Worm (Caenorhabditis elegans) whole organism, young adult: ENCODE results near the gene best-9.

Experiments used
- F22D6.2 ChIP-seq: sonication (generic microtip); optimal IDR thresholded peaks from 2 replicates; lab custom pipeline; 2016; ENCODE audit warnings: mild to moderate bottlenecking, missing genetic modification characterization, missing compliant biosample characterization
- F49E8.2 ChIP-seq: sonication (generic microtip); optimal IDR thresholded peaks from 3 replicates; lab custom pipeline; 2017; ENCODE audit warnings: missing genetic modification characterization, mild to moderate bottlenecking, missing compliant biosample characterization, antibody characterized with exemption, moderate library complexity; ENCODE audit not compliant: insufficient read depth
- F57C9.4 ChIP-seq: sonication (generic microtip); optimal IDR thresholded peaks from 2 replicates; lab custom pipeline; 2017; ENCODE audit warnings: mild to moderate bottlenecking, missing genetic modification characterization, missing compliant biosample characterization
- akir-1 ChIP-seq: fragments of 200-800 bp; sonication (Bioruptor generic); optimal IDR thresholded peaks from 2 replicates; lab custom pipeline; 2018; ENCODE audit warnings: mild to moderate bottlenecking, missing genetic modification characterization, moderate library complexity, missing compliant biosample characterization
- ama-1 ChIP-seq, 3 experiments: fragments of 150-350 bp in 1 of 3; sonication (generic microtip) in 2 of 3; optimal IDR thresholded peaks; 2 replicates each; lab custom pipeline; 2014 to 2018; ENCODE audit warnings: missing biosample characterization in 2 of 3, missing genetic modification characterization in 2 of 3, missing genetic modification reagents in 2 of 3
- dpl-1 ChIP-seq: fragments of 150-350 bp; optimal IDR thresholded peaks from 2 replicates; lab custom pipeline; 2014; ENCODE audit warnings: missing biosample characterization, missing genetic modification reagents, missing genetic modification characterization
- him-1 ChIP-seq: sonication (generic microtip); optimal IDR thresholded peaks from 2 replicates; lab custom pipeline; 2016; ENCODE audit warnings: missing genotype, missing genetic modification reagents, missing genetic modification characterization, missing compliant biosample characterization
- hmg-1.2 ChIP-seq: fragments of 200-800 bp; sonication (Bioruptor generic); IDR thresholded peaks from 2 replicates; pipeline ENCODE4 v1.3.6; 2022; ENCODE audit warnings: missing genetic modification reagents, missing genetic modification characterization, missing compliant biosample characterization
- hsf-1 ChIP-seq: fragments of 200-800 bp; sonication (Bioruptor generic); IDR thresholded peaks from 2 replicates; pipeline ENCODE4 v1.3.6; 2022; ENCODE audit warnings: missing genetic modification reagents, missing genetic modification characterization, missing compliant biosample characterization
- lin-40 ChIP-seq: sonication (generic microtip); optimal IDR thresholded peaks from 2 replicates; lab custom pipeline; 2016; ENCODE audit warnings: missing genetic modification characterization, mild to moderate bottlenecking, missing compliant biosample characterization, missing genotype, missing genetic modification reagents
- mel-28 ChIP-seq: sonication (generic microtip); optimal IDR thresholded peaks from 2 replicates; lab custom pipeline; 2016; ENCODE audit warnings: borderline replicate concordance, mild to moderate bottlenecking, missing genetic modification characterization, missing compliant biosample characterization
- nfya-1 ChIP-seq: sonication (generic microtip); optimal IDR thresholded peaks from 2 replicates; lab custom pipeline; 2017; ENCODE audit warnings: antibody characterized with exemption, missing compliant biosample characterization, missing genetic modification characterization, borderline replicate concordance; ENCODE audit not compliant: insufficient read depth
- nfyb-1 ChIP-seq: fragments of 200-800 bp; sonication (Bioruptor generic); IDR thresholded peaks from 2 replicates; pipeline ENCODE4 v1.3.6; 2022; ENCODE audit warnings: missing genetic modification reagents, missing genetic modification characterization, missing compliant biosample characterization
- nhr-90 ChIP-seq: sonication (generic microtip); optimal IDR thresholded peaks from 2 replicates; lab custom pipeline; 2016; ENCODE audit warnings: missing genotype, mild to moderate bottlenecking, missing genetic modification characterization, missing compliant biosample characterization

DNA sequence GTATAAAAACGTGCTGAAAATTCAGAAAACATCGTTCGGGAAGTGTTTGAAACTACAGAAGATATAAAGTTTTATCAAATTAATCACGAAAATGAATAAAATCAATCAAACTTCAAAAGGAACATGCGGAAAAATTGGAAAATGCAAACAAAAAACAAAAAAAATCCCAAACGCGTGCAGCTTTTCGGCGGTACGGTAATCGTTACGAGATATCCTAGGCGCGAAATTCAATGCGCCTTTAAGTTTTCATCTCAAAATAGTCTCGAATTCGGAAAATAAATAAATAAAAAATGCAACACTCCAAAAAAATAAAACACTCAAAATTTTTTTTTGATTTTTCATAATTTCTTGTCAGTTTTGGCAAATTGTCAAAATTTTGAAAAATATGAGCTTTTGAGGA is 30.7 kb upstream of the best-9 start:
- TF ChIP-seq ama-1 (optimal IDR thresholded peaks at IDR 0.05; lab: Kevin White, UChicago) (no peak), ama-1 (GFP tag; optimal IDR thresholded peaks at IDR 0.05; lab: Kevin White, UChicago) (no peak), lin-40 (tag; lab: Kevin White, UChicago) (no peak), dpl-1 (no peak), hsf-1 (GFP tag; lab: Robert Waterston, UW) (no peak), him-1 (tag; lab: Kevin White, UChicago) (no peak), F57C9.4 (no peak), nfya-1 (tag; lab: Kevin White, UChicago) (no peak), F49E8.2 (tag; lab: Kevin White, UChicago) (no peak), hmg-1.2 (GFP tag; lab: Robert Waterston, UW) (no peak), mel-28 (tag; lab: Kevin White, UChicago) (no peak), F22D6.2 (tag; lab: Kevin White, UChicago) (no peak), akir-1 (GFP tag; lab: Kevin White, UChicago) (no peak), nfyb-1 (no peak), nhr-90 (tag; lab: Kevin White, UChicago) (no peak)
